Fruit fly (Drosophila melanogaster) S2 (cell line): ENCODE results near the gene CG3808.

ENCODE experiments used
- CG8478 ChIP-seq: fragments of >200 bp; optimal IDR thresholded peaks from 2 replicates; lab custom pipeline; 2018
- CTCF ChIP-seq, 2 experiments: fragments of >200 bp; optimal IDR thresholded peaks; 2 replicates each; lab custom pipeline; 2018

- TF ChIP-seq CTCF (optimal IDR thresholded peaks at IDR 0.05; lab: Kevin White, UChicago): no peak
- no peak for TF ChIP-seq CG8478 (lab: Kevin White, UChicago)
Observed at dm6 chr3L:19013086-19013752, 12.8 kb upstream of the CG3808 start.
